Worm (Caenorhabditis elegans): ENCODE data around the gene C12D8.21.

DNA sequence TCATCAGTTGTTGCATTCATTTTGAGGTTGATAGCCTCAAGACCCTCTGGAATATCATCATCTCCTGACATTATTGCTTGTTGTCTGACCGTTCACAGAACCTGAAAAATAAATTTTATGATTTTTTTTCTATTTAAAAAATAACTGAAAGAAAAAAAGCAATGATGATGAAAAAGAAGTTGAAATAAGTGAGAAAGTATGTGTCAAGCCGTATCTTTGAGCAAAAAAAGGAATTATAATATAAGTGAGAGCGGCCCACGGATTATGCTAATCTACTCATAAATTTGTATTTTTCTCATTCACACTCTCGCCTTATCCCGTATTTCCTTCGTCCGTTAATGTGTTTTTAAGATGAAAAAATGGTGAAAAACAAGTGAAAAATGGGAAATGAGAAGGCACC lies 29.2 kb upstream of the C12D8.21 start, which contains the start of gene ric-4:
- TF ChIP-seq ztf-11 (tag; optimal IDR thresholded peaks at IDR 0.05) (no peak), aly-2 (tag; optimal IDR thresholded peaks at IDR 0.05) (no peak), snpc-4 (tag; optimal IDR thresholded peaks at IDR 0.05) (no peak), mml-1 (tag; optimal IDR thresholded peaks at IDR 0.05) (no peak), nhr-25 (tag; optimal IDR thresholded peaks at IDR 0.05) (no peak), unc-39 (tag; optimal IDR thresholded peaks at IDR 0.05) (no peak), nhr-237 (tag; optimal IDR thresholded peaks at IDR 0.05) (no peak), fos-1 (tag; optimal IDR thresholded peaks at IDR 0.05) (no peak), zag-1 (tag; optimal IDR thresholded peaks at IDR 0.05) (no peak), nhr-76 (tag; optimal IDR thresholded peaks at IDR 0.05) (no peak), elt-2 (tag; optimal IDR thresholded peaks at IDR 0.05) (no peak), ceh-28 (tag; optimal IDR thresholded peaks at IDR 0.05) (no peak), ama-1 (optimal IDR thresholded peaks at IDR 0.05) (no peak), elt-1 (tag; optimal IDR thresholded peaks at IDR 0.05) (no peak)

Measured in whole organism, L3 larva.